Fruit fly (Drosophila melanogaster): ENCODE measurements around the gene CG44271.

DNA sequence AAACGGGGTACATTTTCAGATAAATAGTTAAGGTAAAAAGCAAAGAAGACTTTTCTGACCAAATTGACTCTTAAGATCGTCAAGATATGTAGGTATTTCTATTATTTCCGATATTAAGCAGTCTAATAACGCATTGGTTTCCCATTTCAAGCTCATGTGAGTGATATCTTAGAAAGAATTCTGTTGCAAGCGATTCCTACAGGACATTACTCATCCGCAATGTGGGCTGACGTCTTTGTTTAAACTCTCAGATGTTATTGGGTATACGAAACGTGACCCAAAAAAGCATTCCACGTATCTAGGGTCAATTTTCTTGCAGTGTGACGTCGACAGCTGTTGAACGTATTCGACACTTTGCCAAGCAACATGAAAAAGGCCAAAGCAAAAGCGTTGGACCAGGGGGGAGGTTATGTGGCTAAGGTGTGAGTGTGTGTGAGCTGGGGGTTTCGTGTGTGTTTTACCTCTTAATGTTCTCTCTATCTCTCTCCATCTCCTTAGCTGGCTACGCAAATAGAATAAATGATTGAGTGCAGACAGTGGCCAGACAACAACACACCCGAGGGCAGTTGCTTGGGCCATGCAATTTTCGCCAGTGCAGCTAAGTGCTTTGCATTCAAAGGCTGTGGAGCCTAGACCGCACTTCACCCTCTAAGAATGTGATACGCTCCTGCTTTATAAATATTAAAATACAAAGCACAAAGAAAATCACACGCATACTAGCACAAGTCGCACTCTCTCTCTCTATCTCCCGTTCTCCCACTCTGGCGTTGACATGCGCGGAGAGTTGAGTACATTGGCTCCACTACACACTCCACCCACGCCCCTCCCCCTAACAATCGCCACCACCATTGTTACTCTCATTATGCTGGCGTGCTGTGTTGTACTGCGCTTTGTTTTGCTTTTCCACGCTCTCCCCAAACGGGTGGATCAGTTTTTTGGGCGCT is 39.6 kb upstream of the CG44271 start:
- peak; percentile 36 for TF ChIP-seq CG8478 (optimal IDR thresholded peaks at IDR 0.05)
- no peak for TF ChIP-seq usp (GFP tag; optimal IDR thresholded peaks at IDR 0.05)

Data from whole organism.